Worm (Caenorhabditis elegans) whole organism, early embryonic: ENCODE results near the gene ugt-58.

ENCODE experiments used
- B0310.2 ChIP-seq: sonication (generic microtip); optimal IDR thresholded peaks from 2 replicates; lab custom pipeline; 2016; ENCODE audit warnings: mild to moderate bottlenecking, missing genetic modification characterization, missing compliant biosample characterization
- F13C5.2 ChIP-seq: sonication (generic microtip); optimal IDR thresholded peaks from 2 replicates; lab custom pipeline; 2017; ENCODE audit warnings: mild to moderate bottlenecking, missing genetic modification characterization, inconsistent platforms, missing compliant biosample characterization
- aly-1 ChIP-seq: sonication (generic microtip); optimal IDR thresholded peaks from 2 replicates; lab custom pipeline; 2016; ENCODE audit warnings: missing genetic modification characterization, missing compliant biosample characterization
- ama-1 ChIP-seq: fragments of 150-350 bp; optimal IDR thresholded peaks from 2 replicates; lab custom pipeline; 2014
- ceh-13 ChIP-seq: fragments of 200-800 bp; sonication (Bioruptor generic); optimal IDR thresholded peaks from 2 replicates; lab custom pipeline; 2018; ENCODE audit warnings: mild to moderate bottlenecking, missing genetic modification characterization, missing compliant biosample characterization
- ceh-36 ChIP-seq: sonication (generic microtip); optimal IDR thresholded peaks from 2 replicates; lab custom pipeline; 2016; ENCODE audit warnings: missing genetic modification characterization, inconsistent platforms, missing compliant biosample characterization
- ets-7 ChIP-seq: sonication (generic microtip); optimal IDR thresholded peaks from 2 replicates; lab custom pipeline; 2016; ENCODE audit warnings: missing genotype, missing genetic modification characterization, missing compliant biosample characterization
- flt-1 ChIP-seq: fragments of 200-800 bp; sonication (Bioruptor generic); IDR thresholded peaks from 2 replicates; pipeline ENCODE4 v1.3.6; 2022; ENCODE audit warnings: missing genetic modification characterization, missing compliant biosample characterization
- hmbx-1 ChIP-seq: sonication (generic microtip); optimal IDR thresholded peaks from 2 replicates; lab custom pipeline; 2016; ENCODE audit warnings: mild to moderate bottlenecking, missing genetic modification characterization, missing compliant biosample characterization
- hmg-4 ChIP-seq: fragments of 200-800 bp; sonication (Bioruptor generic); optimal IDR thresholded peaks from 2 replicates; lab custom pipeline; 2018; ENCODE audit warnings: mild to moderate bottlenecking, missing genetic modification characterization, missing compliant biosample characterization
- hnd-1 ChIP-seq: sonication (generic microtip); optimal IDR thresholded peaks from 2 replicates; lab custom pipeline; 2016; ENCODE audit warnings: missing genetic modification characterization, missing compliant biosample characterization
- pes-1 ChIP-seq: fragments of 200-800 bp; sonication (Bioruptor generic); IDR thresholded peaks from 2 replicates; pipeline ENCODE4 v1.3.6; 2022; ENCODE audit warnings: missing genetic modification reagents, missing genetic modification characterization, missing compliant biosample characterization
- scrt-1 ChIP-seq: fragments of 200-800 bp; sonication (Bioruptor generic); IDR thresholded peaks from 2 replicates; pipeline ENCODE4 v1.3.6; 2022; ENCODE audit warnings: missing genetic modification characterization, missing compliant biosample characterization
- sea-1 ChIP-seq: fragments of 200-800 bp; sonication (Bioruptor generic); conservative IDR thresholded peaks from 2 replicates; pipeline ENCODE4 v1.3.6; 2022; ENCODE audit warnings: missing genetic modification characterization, missing compliant biosample characterization
- tbx-11 ChIP-seq: fragments of 200-800 bp; sonication (Bioruptor generic); IDR thresholded peaks from 2 replicates; pipeline ENCODE4 v1.3.6; 2022; ENCODE audit warnings: missing genetic modification characterization, missing compliant biosample characterization
- tbx-37 ChIP-seq: fragments of 200-800 bp; sonication (Bioruptor generic); conservative IDR thresholded peaks from 2 replicates; pipeline ENCODE4 v1.3.6; 2022; ENCODE audit warnings: missing genetic modification reagents, missing genetic modification characterization, missing compliant biosample characterization
- tra-4 ChIP-seq: sonication (generic microtip); optimal IDR thresholded peaks from 2 replicates; lab custom pipeline; 2017; ENCODE audit warnings: missing genetic modification characterization, missing compliant biosample characterization

The ugt-58 gene

ce11 chrII:9557437-9558150 lies 29.0 kb downstream of the ugt-58 start, which contains the start of gene zfp-2:
Gene zfp-2 (plus strand): TSS chrII:9557650.
- TF ChIP-seq flt-1 (GFP tag; lab: Robert Waterston, UW) (no peak), F13C5.2 (tag; lab: Kevin White, UChicago) (peak; percentile 8), B0310.2 (no peak)

ce11 chrII:9556582-9556981 lies 30.0 kb downstream of the ugt-58 start:
- TF ChIP-seq sea-1 (GFP tag; lab: Robert Waterston, UW) (no peak), ets-7 (tag; lab: Kevin White, UChicago) (no peak), ceh-36 (tag; lab: Kevin White, UChicago) (no peak), B0310.2 (no peak), tra-4 (tag; lab: Kevin White, UChicago) (no peak), pes-1 (GFP tag; lab: Robert Waterston, UW) (no peak), tbx-37 (GFP tag; lab: Robert Waterston, UW) (no peak), ceh-13 (GFP tag; lab: Kevin White, UChicago) (no peak), scrt-1 (GFP tag; lab: Robert Waterston, UW) (no peak), hmbx-1 (tag; lab: Kevin White, UChicago) (no peak), flt-1 (GFP tag; lab: Robert Waterston, UW) (no peak), F13C5.2 (tag; lab: Kevin White, UChicago) (no peak)

- no peak for TF ChIP-seq flt-1 (GFP tag; lab: Robert Waterston, UW)
These were observed 31.5 kb downstream of the ugt-58 start, which contains the start of gene F35H8.2 for ce11 chrII:9554925-9555553. Gene F35H8.2 (plus strand): TSS chrII:9555503.

- TF ChIP-seq scrt-1 (GFP tag; lab: Robert Waterston, UW): no peak
- no peak for TF ChIP-seq pes-1 (GFP tag; lab: Robert Waterston, UW)
- no peak for TF ChIP-seq sea-1 (GFP tag; lab: Robert Waterston, UW)
- no peak for TF ChIP-seq aly-1 (tag; lab: Kevin White, UChicago)
- no peak for TF ChIP-seq hmg-4 (GFP tag; lab: Kevin White, UChicago)
- TF ChIP-seq B0310.2: no peak
- no peak for TF ChIP-seq hmbx-1 (tag; lab: Kevin White, UChicago)
- TF ChIP-seq flt-1 (GFP tag; lab: Robert Waterston, UW): no peak
- no peak for TF ChIP-seq hnd-1
- no peak for TF ChIP-seq ama-1 (lab: Kevin White, UChicago)
These were observed 33.4 kb downstream of the ugt-58 start, which contains the start of gene F35H8.1 for ce11 chrII:9553179-9553578. Gene F35H8.1 (minus strand): TSS chrII:9553279.

- TF ChIP-seq sea-1 (GFP tag; lab: Robert Waterston, UW) (no peak), ceh-13 (GFP tag; lab: Kevin White, UChicago) (no peak), ceh-36 (tag; lab: Kevin White, UChicago) (no peak), tbx-11 (GFP tag; lab: Robert Waterston, UW) (no peak), hnd-1 (no peak), B0310.2 (no peak), ama-1 (lab: Kevin White, UChicago) (no peak), hmg-4 (GFP tag; lab: Kevin White, UChicago) (no peak), tra-4 (tag; lab: Kevin White, UChicago) (no peak), aly-1 (tag; lab: Kevin White, UChicago) (no peak), hmbx-1 (tag; lab: Kevin White, UChicago) (no peak), flt-1 (GFP tag; lab: Robert Waterston, UW) (no peak), scrt-1 (GFP tag; lab: Robert Waterston, UW) (no peak), ets-7 (tag; lab: Kevin White, UChicago) (no peak), tbx-37 (GFP tag; lab: Robert Waterston, UW) (no peak)
These were observed 35.0 kb downstream of the ugt-58 start, which contains the start of gene F35H8.12 for ce11 chrII:9551536-9551935. Gene F35H8.12 (plus strand): TSS chrII:9551836.

- TF ChIP-seq ceh-13 (GFP tag; lab: Kevin White, UChicago) (no peak), ceh-36 (tag; lab: Kevin White, UChicago) (no peak), tbx-37 (GFP tag; lab: Robert Waterston, UW) (no peak), flt-1 (GFP tag; lab: Robert Waterston, UW) (no peak), tra-4 (tag; lab: Kevin White, UChicago) (no peak), hnd-1 (no peak), sea-1 (GFP tag; lab: Robert Waterston, UW) (no peak), hmg-4 (GFP tag; lab: Kevin White, UChicago) (no peak), hmbx-1 (tag; lab: Kevin White, UChicago) (no peak), pes-1 (GFP tag; lab: Robert Waterston, UW) (no peak)
These were observed 35.9 kb downstream of the ugt-58 start, which contains the start of gene sra-6 for ce11 chrII:9550718-9551117. Gene sra-6 (minus strand): TSS chrII:9550818.

ce11 chrII:9544386-9544785 lies 42.2 kb downstream of the ugt-58 start, which contains the start of gene sra-7:
Gene sra-7 (plus strand): TSS chrII:9544686.
- no peak for TF ChIP-seq ceh-13 (GFP tag; lab: Kevin White, UChicago)
- TF ChIP-seq hnd-1: no peak
- TF ChIP-seq scrt-1 (GFP tag; lab: Robert Waterston, UW): no peak
- no peak for TF ChIP-seq B0310.2
- no peak for TF ChIP-seq tbx-11 (GFP tag; lab: Robert Waterston, UW)
- no peak for TF ChIP-seq hmg-4 (GFP tag; lab: Kevin White, UChicago)
- no peak for TF ChIP-seq ama-1 (lab: Kevin White, UChicago)
- no peak for TF ChIP-seq flt-1 (GFP tag; lab: Robert Waterston, UW)
- no peak for TF ChIP-seq ceh-36 (tag; lab: Kevin White, UChicago)
- no peak for TF ChIP-seq hmbx-1 (tag; lab: Kevin White, UChicago)
